Fruit fly (Drosophila melanogaster) whole organism, pupa: ENCODE data around the gene ebd2.
A peak's percentile ranks its signal among the peaks of the same experiment; 100 is the strongest.

Experiments
- CG10348 ChIP-seq: fragments of 200-800 bp; sonication (Bioruptor generic); IDR thresholded peaks from 2 replicates; pipeline ENCODE4 v1.3.6; 2022; ENCODE audit warnings: missing biosample characterization, missing genetic modification characterization
- CG12605 ChIP-seq: fragments of 200-800 bp; sonication (Bioruptor generic); IDR thresholded peaks from 2 replicates; pipeline ENCODE4 v1.3.6; 2022; ENCODE audit warnings: missing biosample characterization, missing genetic modification characterization
- CG13204 ChIP-seq: fragments of 200-800 bp; sonication (Bioruptor generic); optimal IDR thresholded peaks from 2 replicates; lab custom pipeline; 2018; ENCODE audit warnings: missing biosample characterization, mild to moderate bottlenecking, missing genetic modification characterization, moderate library complexity
- CG14655 ChIP-seq: fragments of 200-800 bp; sonication (Bioruptor generic); optimal IDR thresholded peaks from 3 replicates; lab custom pipeline; 2017; ENCODE audit warnings: mild to moderate bottlenecking, missing biosample characterization, missing genetic modification reagents, missing genetic modification characterization
- CG32121 ChIP-seq: fragments of 200-800 bp; sonication (Bioruptor generic); IDR thresholded peaks from 2 replicates; pipeline ENCODE4 v1.3.6; 2022; ENCODE audit warnings: missing biosample characterization, missing genetic modification characterization
- CG34367 ChIP-seq: fragments of 200-800 bp; sonication (Bioruptor generic); optimal IDR thresholded peaks from 2 replicates; lab custom pipeline; 2018; ENCODE audit warnings: missing biosample characterization, mild to moderate bottlenecking, missing genetic modification characterization
- CG9948 ChIP-seq: fragments of 200-800 bp; sonication (Bioruptor generic); optimal IDR thresholded peaks from 2 replicates; lab custom pipeline; 2018; ENCODE audit warnings: missing biosample characterization, mild to moderate bottlenecking, missing genetic modification characterization, moderate library complexity
- D1 ChIP-seq: fragments of 200-800 bp; sonication (Bioruptor generic); optimal IDR thresholded peaks from 2 replicates; lab custom pipeline; 2018; ENCODE audit warnings: missing biosample characterization, mild to moderate bottlenecking, missing genetic modification characterization, moderate library complexity
- EcR ChIP-seq: fragments of 200-800 bp; sonication (Bioruptor generic); optimal IDR thresholded peaks from 3 replicates; lab custom pipeline; 2019; ENCODE audit warnings: missing biosample characterization, missing genetic modification characterization, mild to moderate bottlenecking, moderate library complexity, missing genetic modification reagents
- Ets98B ChIP-seq: fragments of 200-800 bp; sonication (Bioruptor generic); IDR thresholded peaks from 2 replicates; pipeline ENCODE4 v1.3.6; 2022; ENCODE audit warnings: missing biosample characterization, missing genetic modification characterization
- Pif1B ChIP-seq: fragments of 200-800 bp; sonication (Bioruptor generic); optimal IDR thresholded peaks from 3 replicates; lab custom pipeline; 2016; ENCODE audit warnings: missing biosample characterization, missing genetic modification characterization
- Snoo ChIP-seq: fragments of 200-800 bp; sonication (Bioruptor generic); optimal IDR thresholded peaks from 3 replicates; lab custom pipeline; 2017; ENCODE audit warnings: missing biosample characterization, mild to moderate bottlenecking, missing genetic modification characterization, inconsistent platforms
- rn ChIP-seq: fragments of 200-800 bp; sonication (Bioruptor generic); IDR thresholded peaks from 2 replicates; pipeline ENCODE4 v1.3.6; 2022; ENCODE audit warnings: missing biosample characterization, missing genetic modification characterization

- TF ChIP-seq CG14655 (no peak), Snoo (tag; lab: Kevin White, UChicago) (no peak), Pif1B (GFP tag; lab: Kevin White, UChicago) (no peak), CG12605 (peak; percentile 47; the same call in 1 of the 2 replicates), CG9948 (tag; lab: Kevin White, UChicago) (no peak), D1 (no peak), rn (GFP tag; lab: Robert Waterston, UW) (no peak), CG32121 (GFP tag; lab: Robert Waterston, UW) (peak; percentile 70), CG10348 (GFP tag; lab: Robert Waterston, UW) (no peak), CG34367 (tag; lab: Kevin White, UChicago) (no peak), Ets98B (peak; percentile 59; the same call in 1 of the 2 replicates), CG13204 (GFP tag; lab: Kevin White, UChicago) (no peak), EcR (GFP tag; lab: Kevin White, UChicago) (peak; percentile 8)
Observed at dm6 chr3L:21343254-21344083, 5.6 kb downstream of the ebd2 start, which contains the start of the genes Tbc1d8-9 and CG32436.
